Fruit fly (Drosophila melanogaster): ENCODE measurements around the gene CG13280.

Gene CG13280

dm6 chr2L:16815989-16816749, 4.7 kb downstream of the CG13280 start, which contains the start of gene mdy (continued):
- TF ChIP-seq ERR (GFP tag; optimal IDR thresholded peaks at IDR 0.05) (no peak), hbn (GFP tag; IDR thresholded peaks at IDR 0.05; ENCODE audit: partially characterized antibody) (no peak), CG8765 (GFP tag; IDR thresholded peaks at IDR 0.05) (peak; percentile 33; the same call in 1 of the 2 replicates), klu (GFP tag; IDR thresholded peaks at IDR 0.05) (peak; percentile 45; the same call in 1 of the 2 replicates), Elba2 (GFP tag; optimal IDR thresholded peaks at IDR 0.05) (peak; percentile 36), luna (GFP tag; optimal IDR thresholded peaks at IDR 0.05) (no peak), CG6791 (GFP tag; IDR thresholded peaks at IDR 0.05; ENCODE audit: partially characterized antibody) (no peak), CG18476 (GFP tag; optimal IDR thresholded peaks at IDR 0.05) (peak; percentile 71), dmrt99B (tag; optimal IDR thresholded peaks at IDR 0.05) (peak; percentile 42), CG14710 (tag; optimal IDR thresholded peaks at IDR 0.05) (peak; percentile 58), CG14050 (GFP tag; IDR thresholded peaks at IDR 0.05) (peak; percentile 26; the same call in 1 of the 3 replicates), CG11456 (GFP tag; IDR thresholded peaks at IDR 0.05) (peak; percentile 86), jumu (GFP tag; optimal IDR thresholded peaks at IDR 0.05) (peak; percentile 8), odd (GFP tag; optimal IDR thresholded peaks at IDR 0.05) (no peak), CG31441 (GFP tag; IDR thresholded peaks at IDR 0.05) (peak; percentile 63), CG3281 (GFP tag; optimal IDR thresholded peaks at IDR 0.05) (peak; percentile 33), Awh (GFP tag; IDR thresholded peaks at IDR 0.05) (0 out of 2 replicates have a peak, but pooled peaks have one; percentile 13), CG7271 (tag; optimal IDR thresholded peaks at IDR 0.05) (no peak), ttk (GFP tag; IDR thresholded peaks at IDR 0.05) (no peak), CkIIα-i1 (GFP tag; IDR thresholded peaks at IDR 0.05) (no peak), inv (GFP tag; IDR thresholded peaks at IDR 0.05; ENCODE audit: partially characterized antibody) (peak; percentile 38; the same call in 1 of the 2 replicates), Stat92E (GFP tag; optimal IDR thresholded peaks at IDR 0.05) (peak in 1 of 3 experiments; percentile 83), Eip74EF (GFP tag; optimal IDR thresholded peaks at IDR 0.05) (peak in 1 of 2 experiments; percentile 17), peb (GFP tag; IDR thresholded peaks at IDR 0.05) (no peak), NC2α (GFP tag; optimal IDR thresholded peaks at IDR 0.05) (peak; percentile 6), ase (GFP tag; IDR thresholded peaks at IDR 0.05) (peak; percentile 44; the same call in 1 of the 3 replicates), hth (optimal IDR thresholded peaks at IDR 0.05) (no peak), gcm2 (GFP tag; optimal IDR thresholded peaks at IDR 0.05) (peak; percentile 23), onecut (GFP tag; IDR thresholded peaks at IDR 0.05) (peak; percentile 52), esg (GFP tag; conservative IDR thresholded peaks at IDR 0.05) (peak; percentile 58), sens-2 (GFP tag; IDR thresholded peaks at IDR 0.05) (no peak), CG15269 (tag; optimal IDR thresholded peaks at IDR 0.05) (peak; percentile 45), CG32767 (GFP tag; IDR thresholded peaks at IDR 0.05) (no peak; the same call in 1 of the 2 replicates), CG2199 (GFP tag; IDR thresholded peaks at IDR 0.05) (0 out of 3 replicates have a peak, but pooled peaks have one; percentile 61), Meics (GFP tag; optimal IDR thresholded peaks at IDR 0.05) (peak; percentile 26), Optix (GFP tag; IDR thresholded peaks at IDR 0.05) (peak; percentile 26; the same call in 1 of the 3 replicates), crp (GFP tag; optimal IDR thresholded peaks at IDR 0.05) (no peak), TFAM (GFP tag; optimal IDR thresholded peaks at IDR 0.05) (no peak), sob (GFP tag; IDR thresholded peaks at IDR 0.05) (peak; percentile 23; the same call in 1 of the 2 replicates), CG30020 (tag; optimal IDR thresholded peaks at IDR 0.05) (no peak), CG18619 (GFP tag; optimal IDR thresholded peaks at IDR 0.05) (peak; percentile 34), zfh2 (GFP tag; optimal IDR thresholded peaks at IDR 0.05) (peak; percentile 41), pros (GFP tag; optimal IDR thresholded peaks at IDR 0.05) (no peak), HHEX (GFP tag; optimal IDR thresholded peaks at IDR 0.05) (no peak), tio (GFP tag; optimal IDR thresholded peaks at IDR 0.05) (peak; percentile 41), HmgZ (tag; optimal IDR thresholded peaks at IDR 0.05) (peak; percentile 55), CG17385 (GFP tag; optimal IDR thresholded peaks at IDR 0.05) (no peak), CG11398 (GFP tag; optimal IDR thresholded peaks at IDR 0.05) (no peak)

All from whole organism, embryonic.